Fruit fly (Drosophila melanogaster) Kc167 (cell line): ENCODE measurements around the gene Tim17a1.

Experiments used
- Myc ChIP-seq: fragments of >200 bp; optimal IDR thresholded peaks from 2 replicates; lab custom pipeline; 2017; ENCODE audit warnings: missing external identifiers
- Sin3A ChIP-seq: fragments of >200 bp; optimal IDR thresholded peaks from 2 replicates; lab custom pipeline; 2018; ENCODE audit warnings: missing external identifiers
- h ChIP-seq: fragments of >200 bp; optimal IDR thresholded peaks from 3 replicates; lab custom pipeline; 2018; ENCODE audit warnings: missing external identifiers
- insv ChIP-seq: fragments of >200 bp; optimal IDR thresholded peaks from 3 replicates; lab custom pipeline; 2018; ENCODE audit warnings: missing external identifiers
- psq ChIP-seq: fragments of >200 bp; optimal IDR thresholded peaks from 2 replicates; lab custom pipeline; 2017; ENCODE audit warnings: missing external identifiers
- ttk ChIP-seq: sonication (Bioruptor generic); optimal IDR thresholded peaks from 2 replicates; lab custom pipeline; 2017; ENCODE audit warnings: missing external identifiers

Tim17a1 gene

dm6 chr3R:12395880-12396279 is 31.4 kb upstream of the Tim17a1 start, which contains the start of the genes CG10096 and CG10097:
Gene CG10096 (minus strand): TSS chr3R:12395980.
Gene CG10097 (minus strand): TSS chr3R:12395980.
- no peak for TF ChIP-seq ttk (lab: Kevin White, UChicago)

DNA sequence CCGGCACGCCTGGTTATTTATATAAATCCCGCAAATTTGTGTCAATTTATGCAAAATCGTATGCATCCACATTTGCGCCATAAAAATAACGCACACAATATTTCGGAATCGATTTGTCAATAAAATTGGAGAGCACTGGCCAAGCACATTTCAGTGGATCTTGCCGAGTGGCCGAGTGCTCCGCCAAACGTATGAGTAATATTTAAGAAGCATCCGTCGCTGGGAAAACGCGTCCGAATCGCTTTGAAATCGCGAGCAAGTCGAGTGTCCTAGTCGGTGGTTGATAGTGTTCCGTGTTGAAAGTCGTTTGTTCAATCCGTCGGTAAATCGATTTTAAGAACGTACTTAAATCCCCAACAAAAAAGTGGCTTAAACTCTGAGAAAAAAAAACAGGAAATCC is 22.5 kb upstream of the Tim17a1 start, which contains the start of gene CG33098:
TSS of gene CG33098 (plus strand) at position 224 of the 400 bp plus-strand sequence.
- TF ChIP-seq insv (lab: Kevin White, UChicago) (no peak), Myc (lab: Kevin White, UChicago) (no peak), h (lab: Kevin White, UChicago) (no peak), Sin3A (no peak), psq (lab: Kevin White, UChicago) (no peak), ttk (lab: Kevin White, UChicago) (no peak)

DNA sequence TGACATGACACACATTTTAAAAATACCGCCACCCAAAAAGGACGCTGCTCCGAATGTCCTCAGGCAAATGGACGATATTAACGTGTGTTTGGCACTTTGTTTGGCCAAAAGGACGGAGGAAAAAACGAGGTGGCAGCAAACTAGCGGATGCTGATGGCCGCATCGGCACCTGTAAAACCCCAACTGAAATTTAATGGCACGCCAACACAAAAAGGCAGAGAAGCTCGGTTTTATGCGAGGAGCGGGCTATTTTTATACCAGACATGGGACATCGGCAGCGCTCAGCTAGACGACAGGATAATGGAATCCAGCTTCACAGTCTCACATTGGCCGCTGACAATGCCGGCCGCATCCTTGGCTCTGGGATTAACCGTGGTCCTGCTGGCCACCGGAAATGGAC is 21.5 kb upstream of the Tim17a1 start, which contains the start of gene Sol1:
TSS of gene Sol1 (plus strand) at position 301 of the 400 bp plus-strand sequence.
- TF ChIP-seq ttk (lab: Kevin White, UChicago) (no peak), psq (lab: Kevin White, UChicago) (no peak), h (lab: Kevin White, UChicago) (no peak), Sin3A (no peak), insv (lab: Kevin White, UChicago) (no peak), Myc (lab: Kevin White, UChicago) (no peak)

- TF ChIP-seq insv (lab: Kevin White, UChicago), result no peak
- no peak for TF ChIP-seq Myc (lab: Kevin White, UChicago)
- no peak for TF ChIP-seq h (lab: Kevin White, UChicago)
- no peak for TF ChIP-seq ttk (lab: Kevin White, UChicago)
- no peak for TF ChIP-seq psq (lab: Kevin White, UChicago)
These were observed 19.8 kb upstream of the Tim17a1 start for dm6 chr3R:12384274-12384673.

DNA sequence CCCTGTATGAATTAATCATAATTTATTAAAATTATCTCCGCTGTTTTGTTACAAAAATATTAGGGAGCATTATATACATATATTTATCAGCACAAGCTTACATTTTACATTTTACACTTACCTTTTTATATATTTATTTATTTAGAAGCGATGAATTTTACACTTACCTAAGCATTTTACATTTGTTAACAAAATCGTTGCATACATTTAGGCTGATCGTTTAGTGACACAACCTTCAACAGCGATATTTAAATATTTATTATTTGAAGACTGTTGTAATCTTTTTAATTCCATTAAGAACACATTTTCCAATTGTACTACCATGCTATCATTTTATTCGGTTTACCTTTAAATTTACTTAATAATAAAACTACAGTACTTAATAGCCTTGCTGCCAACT is 19.3 kb upstream of the Tim17a1 start:
- TF ChIP-seq ttk (lab: Kevin White, UChicago) (no peak), insv (lab: Kevin White, UChicago) (no peak), psq (lab: Kevin White, UChicago) (no peak), h (lab: Kevin White, UChicago) (no peak), Sin3A (no peak), Myc (lab: Kevin White, UChicago) (no peak)

DNA sequence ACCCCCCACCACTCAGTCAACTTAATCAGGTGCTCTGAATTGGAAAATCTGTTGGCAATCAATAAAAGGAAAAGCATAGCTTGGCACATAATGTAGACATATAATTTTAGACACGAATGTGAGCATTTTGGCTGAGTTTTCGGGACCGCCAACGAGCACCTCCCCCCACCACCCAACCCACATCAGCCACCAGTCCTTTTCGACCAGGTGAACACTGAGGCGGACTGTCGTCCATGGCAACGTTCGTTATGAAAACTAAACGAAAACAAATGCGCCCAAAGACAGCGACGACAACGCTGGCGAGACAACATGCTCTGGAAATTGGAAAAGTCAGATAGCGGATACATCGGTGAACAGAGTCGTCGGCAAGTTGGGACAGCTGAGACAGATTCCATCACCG is 18.6 kb upstream of the Tim17a1 start, which contains the start of gene GstD11:
TSS of gene GstD11 (plus strand) at position 301 of the 400 bp plus-strand sequence.
- TF ChIP-seq Sin3A, result no peak
- no peak for TF ChIP-seq ttk (lab: Kevin White, UChicago)

- TF ChIP-seq psq (lab: Kevin White, UChicago), result no peak
- TF ChIP-seq ttk (lab: Kevin White, UChicago), result no peak
- no peak for TF ChIP-seq Sin3A
- no peak for TF ChIP-seq h (lab: Kevin White, UChicago)
- no peak for TF ChIP-seq Myc (lab: Kevin White, UChicago)
- no peak for TF ChIP-seq insv (lab: Kevin White, UChicago)
These were observed 18.1 kb upstream of the Tim17a1 start, which contains the start of gene CG10035 for dm6 chr3R:12382563-12382962. Gene CG10035 (minus strand): TSS chr3R:12382691.

DNA sequence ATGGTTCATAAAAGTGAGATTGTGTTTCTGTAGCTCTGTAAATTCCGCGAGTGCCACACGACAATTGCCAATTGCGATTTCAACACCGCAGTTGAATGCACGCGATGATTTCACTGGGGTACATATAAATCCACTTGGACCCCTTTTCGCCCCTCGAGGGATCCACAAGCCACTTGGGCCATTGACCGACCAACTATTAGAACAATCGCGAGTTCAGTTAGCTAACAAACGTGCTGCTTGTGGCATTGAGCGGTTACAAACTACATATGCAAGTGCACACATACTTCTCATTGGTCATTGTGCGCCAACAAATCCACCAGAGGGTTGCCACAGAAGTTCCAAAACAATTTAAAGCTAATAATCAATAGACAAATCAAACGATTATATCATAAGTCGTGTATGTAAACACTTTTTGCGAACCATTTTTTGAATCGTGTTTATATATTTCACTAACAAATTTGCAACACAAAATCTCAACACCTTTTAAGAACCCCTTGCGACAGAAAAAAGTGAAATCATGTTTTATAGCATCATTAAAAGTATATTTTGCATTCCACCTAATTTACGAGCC is 16.7 kb upstream of the Tim17a1 start:
- TF ChIP-seq Myc (lab: Kevin White, UChicago) (no peak), Sin3A (no peak), psq (lab: Kevin White, UChicago) (no peak), insv (lab: Kevin White, UChicago) (no peak), h (lab: Kevin White, UChicago) (no peak), ttk (lab: Kevin White, UChicago) (no peak)

dm6 chr3R:12379708-12380107 is 15.2 kb upstream of the Tim17a1 start, which contains the start of gene GstD8:
Gene GstD8 (plus strand): TSS chr3R:12380008.
- no peak for TF ChIP-seq insv (lab: Kevin White, UChicago)
- no peak for TF ChIP-seq psq (lab: Kevin White, UChicago)
- no peak for TF ChIP-seq Sin3A
- no peak for TF ChIP-seq h (lab: Kevin White, UChicago)
- no peak for TF ChIP-seq Myc (lab: Kevin White, UChicago)
- no peak for TF ChIP-seq ttk (lab: Kevin White, UChicago)

DNA sequence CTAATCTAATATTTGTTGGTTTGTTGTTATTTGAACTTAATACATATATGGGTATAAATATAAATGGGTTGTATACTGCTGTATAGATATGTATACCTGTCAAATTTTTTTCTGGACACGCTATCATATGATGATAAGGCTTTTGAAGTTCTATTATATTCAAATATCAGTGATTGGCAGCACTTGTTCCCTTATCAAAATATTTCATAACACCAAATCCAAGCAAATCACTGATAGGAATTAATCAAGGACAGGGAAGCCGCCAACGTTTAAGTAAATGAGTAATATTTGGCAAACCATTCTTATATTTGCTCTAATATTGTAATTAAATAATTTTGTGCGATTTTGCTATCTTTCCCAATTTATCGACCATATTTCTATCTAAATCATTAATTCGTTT is 14.8 kb upstream of the Tim17a1 start:
- TF ChIP-seq Sin3A, result no peak
- TF ChIP-seq psq (lab: Kevin White, UChicago), result no peak
- TF ChIP-seq h (lab: Kevin White, UChicago), result no peak
- no peak for TF ChIP-seq insv (lab: Kevin White, UChicago)
- no peak for TF ChIP-seq Myc (lab: Kevin White, UChicago)
- TF ChIP-seq ttk (lab: Kevin White, UChicago), result no peak

- TF ChIP-seq insv (lab: Kevin White, UChicago), result no peak
- TF ChIP-seq Sin3A, result no peak
- TF ChIP-seq ttk (lab: Kevin White, UChicago), result no peak
- no peak for TF ChIP-seq Myc (lab: Kevin White, UChicago)
- TF ChIP-seq psq (lab: Kevin White, UChicago), result no peak
- TF ChIP-seq h (lab: Kevin White, UChicago), result no peak
These were observed 13.7 kb upstream of the Tim17a1 start, which contains the start of gene GstD7 for dm6 chr3R:12378200-12378599. Gene GstD7 (plus strand): TSS chr3R:12378500.

DNA sequence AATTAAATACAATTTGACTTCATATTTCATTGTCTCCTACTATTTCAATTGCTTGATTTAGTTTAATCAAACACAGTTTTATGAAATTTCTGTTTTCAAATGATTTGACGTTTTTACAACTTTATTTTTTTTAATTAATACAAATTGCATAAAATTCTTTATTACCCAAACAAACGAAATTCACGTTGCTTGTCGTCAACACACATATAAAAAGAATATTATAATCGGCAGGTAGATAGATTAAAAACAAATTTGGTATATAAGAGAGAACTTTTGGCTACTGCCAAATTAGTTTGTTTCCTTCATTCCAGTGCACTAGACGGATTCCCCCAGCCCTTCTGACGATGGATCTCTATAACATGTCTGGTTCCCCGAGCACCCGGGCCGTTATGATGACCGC is 12.3 kb upstream of the Tim17a1 start, which contains the start of gene GstD6:
TSS of gene GstD6 (plus strand) at position 301 of the 400 bp plus-strand sequence.
- TF ChIP-seq ttk (lab: Kevin White, UChicago), result no peak
- TF ChIP-seq Sin3A, result no peak
- no peak for TF ChIP-seq insv (lab: Kevin White, UChicago)
- TF ChIP-seq Myc (lab: Kevin White, UChicago), result no peak
- TF ChIP-seq psq (lab: Kevin White, UChicago), result no peak
- TF ChIP-seq h (lab: Kevin White, UChicago), result no peak
